Worm (Caenorhabditis elegans) whole organism, L4/young adult: ENCODE results near the gene fipr-14.

Experiments used
- dao-5 ChIP-seq: sonication (generic microtip); optimal IDR thresholded peaks from 2 replicates; lab custom pipeline; 2016; ENCODE audit warnings: missing genotype, missing genetic modification characterization, moderate library complexity, missing compliant biosample characterization
- him-1 ChIP-seq: sonication (generic microtip); optimal IDR thresholded peaks from 2 replicates; lab custom pipeline; 2016; ENCODE audit warnings: missing genotype, missing genetic modification reagents, missing genetic modification characterization, missing compliant biosample characterization

- no peak for TF ChIP-seq dao-5 (tag; lab: Kevin White, UChicago)
- no peak for TF ChIP-seq him-1 (tag; lab: Kevin White, UChicago)
These were observed 25.5 kb downstream of the fipr-14 start for ce11 chrIV:10902476-10902875.
